Fruit fly (Drosophila melanogaster) whole organism, pupa: ENCODE results near the gene mus304.

Source experiments
- CG10348 ChIP-seq: fragments of 200-800 bp; sonication (Bioruptor generic); IDR thresholded peaks from 2 replicates; pipeline ENCODE4 v1.3.6; 2022; ENCODE audit warnings: missing biosample characterization, missing genetic modification characterization
- CG12605 ChIP-seq: fragments of 200-800 bp; sonication (Bioruptor generic); IDR thresholded peaks from 2 replicates; pipeline ENCODE4 v1.3.6; 2022; ENCODE audit warnings: missing biosample characterization, missing genetic modification characterization
- CG13204 ChIP-seq: fragments of 200-800 bp; sonication (Bioruptor generic); optimal IDR thresholded peaks from 2 replicates; lab custom pipeline; 2018; ENCODE audit warnings: missing biosample characterization, mild to moderate bottlenecking, missing genetic modification characterization, moderate library complexity
- CG14655 ChIP-seq: fragments of 200-800 bp; sonication (Bioruptor generic); optimal IDR thresholded peaks from 3 replicates; lab custom pipeline; 2017; ENCODE audit warnings: mild to moderate bottlenecking, missing biosample characterization, missing genetic modification reagents, missing genetic modification characterization
- CG15710 ChIP-seq: fragments of 200-800 bp; sonication (Bioruptor generic); optimal IDR thresholded peaks from 2 replicates; lab custom pipeline; 2018; ENCODE audit warnings: missing biosample characterization, mild to moderate bottlenecking, missing genetic modification characterization, moderate library complexity
- CG17806 ChIP-seq: fragments of 200-800 bp; sonication (Bioruptor generic); optimal IDR thresholded peaks from 2 replicates; lab custom pipeline; 2018; ENCODE audit warnings: missing biosample characterization, mild to moderate bottlenecking, missing genetic modification characterization, moderate library complexity
- CG32121 ChIP-seq: fragments of 200-800 bp; sonication (Bioruptor generic); IDR thresholded peaks from 2 replicates; pipeline ENCODE4 v1.3.6; 2022; ENCODE audit warnings: missing biosample characterization, missing genetic modification characterization
- CG34367 ChIP-seq: fragments of 200-800 bp; sonication (Bioruptor generic); optimal IDR thresholded peaks from 2 replicates; lab custom pipeline; 2018; ENCODE audit warnings: missing biosample characterization, mild to moderate bottlenecking, missing genetic modification characterization
- CG4496 ChIP-seq: fragments of 200-800 bp; sonication (Bioruptor generic); IDR thresholded peaks from 3 replicates; pipeline ENCODE4 v1.3.6; 2022; ENCODE audit warnings: missing biosample characterization, missing genetic modification characterization
- CG8159 ChIP-seq: fragments of 200-800 bp; sonication (Bioruptor generic); optimal IDR thresholded peaks from 3 replicates; lab custom pipeline; 2018; ENCODE audit warnings: missing biosample characterization, mild to moderate bottlenecking, missing genetic modification characterization, moderate library complexity
- CG8301 ChIP-seq: fragments of 200-800 bp; sonication (Bioruptor generic); optimal IDR thresholded peaks from 2 replicates; lab custom pipeline; 2018; ENCODE audit warnings: missing biosample characterization, mild to moderate bottlenecking, missing genetic modification characterization
- CG9948 ChIP-seq: fragments of 200-800 bp; sonication (Bioruptor generic); optimal IDR thresholded peaks from 2 replicates; lab custom pipeline; 2018; ENCODE audit warnings: missing biosample characterization, mild to moderate bottlenecking, missing genetic modification characterization, moderate library complexity
- D1 ChIP-seq: fragments of 200-800 bp; sonication (Bioruptor generic); optimal IDR thresholded peaks from 2 replicates; lab custom pipeline; 2018; ENCODE audit warnings: missing biosample characterization, mild to moderate bottlenecking, missing genetic modification characterization, moderate library complexity
- EcR ChIP-seq: fragments of 200-800 bp; sonication (Bioruptor generic); optimal IDR thresholded peaks from 3 replicates; lab custom pipeline; 2019; ENCODE audit warnings: missing biosample characterization, missing genetic modification characterization, mild to moderate bottlenecking, moderate library complexity, missing genetic modification reagents
- Ets98B ChIP-seq: fragments of 200-800 bp; sonication (Bioruptor generic); IDR thresholded peaks from 2 replicates; pipeline ENCODE4 v1.3.6; 2022; ENCODE audit warnings: missing biosample characterization, missing genetic modification characterization
- Pif1A ChIP-seq: fragments of 200-800 bp; sonication (Bioruptor generic); optimal IDR thresholded peaks from 3 replicates; lab custom pipeline; 2016; ENCODE audit warnings: missing biosample characterization, missing genetic modification characterization
- Pif1B ChIP-seq: fragments of 200-800 bp; sonication (Bioruptor generic); optimal IDR thresholded peaks from 3 replicates; lab custom pipeline; 2016; ENCODE audit warnings: missing biosample characterization, missing genetic modification characterization
- Snoo ChIP-seq: fragments of 200-800 bp; sonication (Bioruptor generic); optimal IDR thresholded peaks from 3 replicates; lab custom pipeline; 2017; ENCODE audit warnings: missing biosample characterization, mild to moderate bottlenecking, missing genetic modification characterization, inconsistent platforms
- fd96Ca ChIP-seq: fragments of 200-800 bp; sonication (Bioruptor generic); IDR thresholded peaks from 3 replicates; pipeline ENCODE4 v1.3.6; 2022; ENCODE audit warnings: missing biosample characterization, missing genetic modification characterization
- gl ChIP-seq: fragments of 200-800 bp; sonication (Bioruptor generic); optimal IDR thresholded peaks from 2 replicates; lab custom pipeline; 2018; ENCODE audit warnings: missing biosample characterization, mild to moderate bottlenecking, missing genetic modification characterization
- rn ChIP-seq: fragments of 200-800 bp; sonication (Bioruptor generic); IDR thresholded peaks from 2 replicates; pipeline ENCODE4 v1.3.6; 2022; ENCODE audit warnings: missing biosample characterization, missing genetic modification characterization

Gene mus304

DNA sequence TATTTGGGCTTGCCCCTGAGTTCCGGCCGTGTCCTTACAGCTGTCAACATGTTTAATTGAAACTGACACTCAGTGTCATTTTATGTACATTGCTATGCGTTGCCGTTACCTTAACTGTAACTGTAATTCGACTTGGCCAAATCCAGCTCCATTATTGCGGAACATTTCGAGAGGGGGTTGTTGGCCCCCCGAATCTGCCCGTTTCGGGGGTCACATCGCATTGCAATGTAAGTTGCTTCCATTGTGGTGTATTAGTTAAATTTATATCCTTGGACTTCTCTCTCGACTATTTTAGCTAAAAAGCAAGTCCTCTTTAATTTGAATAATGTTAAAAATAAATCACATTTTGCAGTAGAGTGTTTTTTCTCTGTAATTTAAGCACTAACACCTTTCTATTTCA, 14.5 kb downstream of the mus304 start:
- no peak for TF ChIP-seq CG13204 (GFP tag; lab: Kevin White, UChicago)
- no peak for TF ChIP-seq Pif1A
- TF ChIP-seq D1, result no peak
- no peak for TF ChIP-seq rn
- TF ChIP-seq CG17806 (tag; lab: Kevin White, UChicago), result no peak
- no peak for TF ChIP-seq CG10348 (GFP tag; lab: Robert Waterston, UW)
- TF ChIP-seq CG34367 (tag; lab: Kevin White, UChicago), result no peak
- TF ChIP-seq CG4496 (GFP tag; lab: Robert Waterston, UW), result no peak
- no peak for TF ChIP-seq fd96Ca (GFP tag; lab: Robert Waterston, UW)
- no peak for TF ChIP-seq Ets98B

dm6 chr3L:18132589-18132988, 23.0 kb downstream of the mus304 start, which contains the start of gene Cyp312a1:
Cyp312a1 (minus strand) TSS chr3L:18132689.
- TF ChIP-seq Snoo, result no peak
- no peak for TF ChIP-seq CG8159 (tag; lab: Kevin White, UChicago)
- TF ChIP-seq Ets98B, result no peak
- TF ChIP-seq CG9948 (tag; lab: Kevin White, UChicago), result no peak
- no peak for TF ChIP-seq CG14655 (GFP tag; lab: Kevin White, UChicago)
- no peak for TF ChIP-seq CG12605 (GFP tag; lab: Robert Waterston, UW)
- no peak for TF ChIP-seq gl (tag; lab: Kevin White, UChicago)
- TF ChIP-seq fd96Ca (GFP tag; lab: Robert Waterston, UW), result no peak
- no peak for TF ChIP-seq CG8301 (tag; lab: Kevin White, UChicago)
- TF ChIP-seq CG32121 (GFP tag; lab: Robert Waterston, UW), result no peak
- no peak for TF ChIP-seq CG34367 (tag; lab: Kevin White, UChicago)
- TF ChIP-seq CG17806 (tag; lab: Kevin White, UChicago), result no peak

DNA sequence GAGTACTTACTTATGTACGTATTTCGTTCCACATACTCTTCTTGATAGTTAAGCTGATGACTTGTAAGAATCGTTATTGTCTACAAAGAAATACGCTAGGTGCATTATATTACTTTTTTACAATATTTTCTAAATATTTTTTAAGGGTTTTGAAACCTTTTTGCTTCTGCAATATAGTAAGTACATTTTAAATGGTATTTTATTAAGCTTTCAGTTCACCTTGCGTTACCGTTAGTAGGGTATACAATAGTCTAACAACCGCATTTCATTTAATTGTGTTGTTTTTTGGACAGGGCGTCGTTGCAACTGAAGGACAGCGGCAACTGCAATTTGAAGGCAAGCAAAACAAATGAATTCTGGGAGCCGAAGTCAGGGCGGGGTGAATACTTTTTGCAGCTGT, 27.6 kb downstream of the mus304 start:
- peak; percentile 21 for TF ChIP-seq EcR (GFP tag; lab: Kevin White, UChicago)
- TF ChIP-seq CG15710 (tag; lab: Kevin White, UChicago), result peak; percentile 43
- no peak for TF ChIP-seq gl (tag; lab: Kevin White, UChicago)
- TF ChIP-seq Pif1B, result peak; percentile 49
- TF ChIP-seq CG8301 (tag; lab: Kevin White, UChicago), result no peak
- TF ChIP-seq Ets98B, result no peak
- TF ChIP-seq Pif1A, result peak; percentile 31
- TF ChIP-seq CG12605 (GFP tag; lab: Robert Waterston, UW), result no peak
- TF ChIP-seq Snoo, result peak; percentile 55
- no peak for TF ChIP-seq CG4496 (GFP tag; lab: Robert Waterston, UW)
- no peak for TF ChIP-seq CG13204 (GFP tag; lab: Kevin White, UChicago)
- peak; percentile 59 for TF ChIP-seq CG8159 (tag; lab: Kevin White, UChicago)
- peak; percentile 22 for TF ChIP-seq CG9948 (tag; lab: Kevin White, UChicago)
- no peak for TF ChIP-seq CG32121 (GFP tag; lab: Robert Waterston, UW)
- no peak for TF ChIP-seq fd96Ca (GFP tag; lab: Robert Waterston, UW)
- no peak for TF ChIP-seq D1
- TF ChIP-seq CG10348 (GFP tag; lab: Robert Waterston, UW), result 0 out of 2 replicates have a peak, but pooled peaks have one; percentile 7
- peak; percentile 22 for TF ChIP-seq CG14655 (GFP tag; lab: Kevin White, UChicago)
- TF ChIP-seq rn, result no peak
- peak; percentile 12 for TF ChIP-seq CG34367 (tag; lab: Kevin White, UChicago)
- TF ChIP-seq CG17806 (tag; lab: Kevin White, UChicago), result peak; percentile 41

dm6 chr3L:18138280-18138679, 28.7 kb downstream of the mus304 start:
- TF ChIP-seq Pif1A, result no peak
- TF ChIP-seq fd96Ca (GFP tag; lab: Robert Waterston, UW), result no peak
- no peak for TF ChIP-seq CG32121 (GFP tag; lab: Robert Waterston, UW)
- no peak for TF ChIP-seq EcR (GFP tag; lab: Kevin White, UChicago)
- TF ChIP-seq, all 21 proteins: peak for 0

DNA sequence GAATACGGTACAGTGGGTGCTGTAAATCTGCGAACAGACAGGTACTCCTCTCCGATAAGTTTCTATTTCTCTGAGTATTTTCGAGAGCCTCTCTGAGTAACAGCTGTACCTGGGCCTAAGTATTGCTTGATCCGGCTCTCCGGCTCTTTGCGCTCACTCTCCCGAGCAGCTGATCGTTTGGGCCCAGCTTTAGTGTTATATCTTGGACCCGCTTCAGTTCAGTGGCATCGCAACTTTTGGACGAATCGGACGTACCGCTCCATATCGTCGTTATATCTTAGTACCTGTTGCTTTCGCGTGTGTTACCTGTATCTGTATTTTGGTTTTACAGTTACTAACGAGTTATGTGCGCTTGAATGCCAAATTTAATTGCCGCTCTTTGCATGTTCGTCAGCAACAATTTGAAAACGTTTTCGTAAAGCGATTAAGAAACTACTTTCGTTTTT, 29.6 kb downstream of the mus304 start, which contains the start of gene geko:
TSS of gene geko (plus strand) at position 219 of the 446 bp plus-strand sequence.
- peak; percentile 24 for TF ChIP-seq Pif1B
- peak; percentile 85 for TF ChIP-seq EcR (GFP tag; lab: Kevin White, UChicago)
- peak; percentile 32 for TF ChIP-seq Pif1A
- TF ChIP-seq CG32121 (GFP tag; lab: Robert Waterston, UW), result peak; percentile 55; the same call in 1 of the 2 replicates
- no peak for TF ChIP-seq CG8301 (tag; lab: Kevin White, UChicago)
- TF ChIP-seq CG34367 (tag; lab: Kevin White, UChicago), result no peak
- TF ChIP-seq CG12605 (GFP tag; lab: Robert Waterston, UW), result peak; percentile 18; the same call in 1 of the 2 replicates
- peak; percentile 63; the same call in 1 of the 2 replicates for TF ChIP-seq Ets98B
- TF ChIP-seq D1, result no peak
- TF ChIP-seq gl (tag; lab: Kevin White, UChicago), result no peak
- TF ChIP-seq CG10348 (GFP tag; lab: Robert Waterston, UW), result no peak
- no peak for TF ChIP-seq Snoo
- no peak for TF ChIP-seq rn
- TF ChIP-seq CG15710 (tag; lab: Kevin White, UChicago), result no peak
- no peak for TF ChIP-seq CG8159 (tag; lab: Kevin White, UChicago)
- TF ChIP-seq fd96Ca (GFP tag; lab: Robert Waterston, UW), result no peak
- TF ChIP-seq CG17806 (tag; lab: Kevin White, UChicago), result no peak
- peak; percentile 62 for TF ChIP-seq CG4496 (GFP tag; lab: Robert Waterston, UW)
- no peak for TF ChIP-seq CG13204 (GFP tag; lab: Kevin White, UChicago)
- no peak for TF ChIP-seq CG9948 (tag; lab: Kevin White, UChicago)
- no peak for TF ChIP-seq CG14655 (GFP tag; lab: Kevin White, UChicago)

DNA sequence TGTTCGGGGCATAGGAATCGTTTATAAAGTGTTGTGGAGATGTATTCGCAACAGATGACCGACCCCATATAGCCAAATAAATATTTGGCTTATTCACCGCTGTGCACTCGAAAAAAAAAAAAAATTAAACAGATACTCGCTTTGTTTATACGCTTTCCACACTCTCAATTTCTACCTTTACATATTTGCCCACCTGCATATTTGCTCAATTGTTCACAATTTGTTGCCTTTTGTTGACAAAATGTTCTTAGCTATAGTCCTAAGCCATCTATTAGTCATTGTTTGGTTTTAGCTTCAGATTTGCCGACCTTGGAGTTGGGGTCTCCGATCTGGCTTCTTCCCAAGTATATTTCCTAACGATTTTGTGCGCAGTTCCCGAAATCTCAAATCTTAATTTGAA, 33.4 kb downstream of the mus304 start:
- TF ChIP-seq CG32121 (GFP tag; lab: Robert Waterston, UW) (no peak), CG14655 (GFP tag; lab: Kevin White, UChicago) (no peak), CG17806 (tag; lab: Kevin White, UChicago) (no peak), Pif1B (no peak), CG4496 (GFP tag; lab: Robert Waterston, UW) (no peak), fd96Ca (GFP tag; lab: Robert Waterston, UW) (no peak), Ets98B (no peak), gl (tag; lab: Kevin White, UChicago) (no peak)
